Worm (Caenorhabditis elegans) whole organism, early embryonic: Measurements from ENCODE around the gene let-858.

Experiments
- B0310.2 ChIP-seq: sonication (generic microtip); optimal IDR thresholded peaks from 2 replicates; lab custom pipeline; 2016; ENCODE audit warnings: mild to moderate bottlenecking, missing genetic modification characterization, missing compliant biosample characterization
- aly-1 ChIP-seq: sonication (generic microtip); optimal IDR thresholded peaks from 2 replicates; lab custom pipeline; 2016; ENCODE audit warnings: missing genetic modification characterization, missing compliant biosample characterization
- ama-1 ChIP-seq: fragments of 150-350 bp; optimal IDR thresholded peaks from 2 replicates; lab custom pipeline; 2014
- ceh-13 ChIP-seq: fragments of 200-800 bp; sonication (Bioruptor generic); optimal IDR thresholded peaks from 2 replicates; lab custom pipeline; 2018; ENCODE audit warnings: mild to moderate bottlenecking, missing genetic modification characterization, missing compliant biosample characterization
- ceh-36 ChIP-seq: sonication (generic microtip); optimal IDR thresholded peaks from 2 replicates; lab custom pipeline; 2016; ENCODE audit warnings: missing genetic modification characterization, inconsistent platforms, missing compliant biosample characterization
- ets-7 ChIP-seq: sonication (generic microtip); optimal IDR thresholded peaks from 2 replicates; lab custom pipeline; 2016; ENCODE audit warnings: missing genotype, missing genetic modification characterization, missing compliant biosample characterization
- flt-1 ChIP-seq: fragments of 200-800 bp; sonication (Bioruptor generic); IDR thresholded peaks from 2 replicates; pipeline ENCODE4 v1.3.6; 2022; ENCODE audit warnings: missing genetic modification characterization, missing compliant biosample characterization
- hmg-4 ChIP-seq: fragments of 200-800 bp; sonication (Bioruptor generic); optimal IDR thresholded peaks from 2 replicates; lab custom pipeline; 2018; ENCODE audit warnings: mild to moderate bottlenecking, missing genetic modification characterization, missing compliant biosample characterization
- hnd-1 ChIP-seq: sonication (generic microtip); optimal IDR thresholded peaks from 2 replicates; lab custom pipeline; 2016; ENCODE audit warnings: missing genetic modification characterization, missing compliant biosample characterization
- pes-1 ChIP-seq: fragments of 200-800 bp; sonication (Bioruptor generic); IDR thresholded peaks from 2 replicates; pipeline ENCODE4 v1.3.6; 2022; ENCODE audit warnings: missing genetic modification reagents, missing genetic modification characterization, missing compliant biosample characterization
- tra-4 ChIP-seq: sonication (generic microtip); optimal IDR thresholded peaks from 2 replicates; lab custom pipeline; 2017; ENCODE audit warnings: missing genetic modification characterization, missing compliant biosample characterization

ce11 chrII:10999109-10999508 lies 23.1 kb upstream of the let-858 start:
- no peak for TF ChIP-seq hmg-4 (GFP tag; lab: Kevin White, UChicago)
- TF ChIP-seq ama-1 (lab: Kevin White, UChicago): no peak
- no peak for TF ChIP-seq pes-1 (GFP tag; lab: Robert Waterston, UW)
- TF ChIP-seq flt-1 (GFP tag; lab: Robert Waterston, UW): no peak
- no peak for TF ChIP-seq hnd-1 (tag; lab: Kevin White, UChicago)
- no peak for TF ChIP-seq aly-1 (tag; lab: Kevin White, UChicago)
- no peak for TF ChIP-seq B0310.2 (tag; lab: Kevin White, UChicago)
- TF ChIP-seq ets-7 (tag; lab: Kevin White, UChicago): no peak
- TF ChIP-seq ceh-36 (tag; lab: Kevin White, UChicago): no peak
- no peak for TF ChIP-seq tra-4 (tag; lab: Kevin White, UChicago)
- TF ChIP-seq ceh-13 (GFP tag; lab: Kevin White, UChicago): no peak
